Worm (Caenorhabditis elegans): ENCODE data around the gene F54D5.3.

The F54D5.3 gene

DNA sequence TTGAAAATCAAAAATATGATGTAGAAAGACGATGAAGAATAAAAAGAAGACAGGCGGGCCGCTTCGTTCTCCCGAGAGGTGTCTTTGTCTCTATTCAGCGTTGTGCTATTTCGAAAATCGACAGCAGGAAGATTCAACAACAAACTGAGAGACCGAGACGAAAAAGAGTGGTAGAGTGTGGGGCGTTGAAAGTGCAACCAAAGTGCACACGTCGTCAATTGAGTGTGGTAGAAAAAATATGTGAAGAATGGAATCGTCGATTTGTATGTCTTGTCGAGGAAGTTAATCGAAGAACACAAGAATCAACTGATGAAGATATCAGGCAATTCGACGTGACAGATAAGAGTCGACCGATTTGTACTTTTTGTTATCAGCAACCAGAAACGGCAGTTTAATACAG, 47.6 kb downstream of the F54D5.3 start (continued):
- TF ChIP-seq hlh-4 (tag; optimal IDR thresholded peaks at IDR 0.05) (no peak), alr-1 (tag; optimal IDR thresholded peaks at IDR 0.05; ENCODE audit: borderline replicate concordance) (no peak), fkh-8 (tag; optimal IDR thresholded peaks at IDR 0.05) (no peak), pax-3 (tag; optimal IDR thresholded peaks at IDR 0.05) (no peak), lir-3 (tag; optimal IDR thresholded peaks at IDR 0.05; ENCODE audit: poor library complexity) (no peak), isw-1 (GFP tag; IDR thresholded peaks at IDR 0.05) (no peak), ceh-82 (tag; optimal IDR thresholded peaks at IDR 0.05) (peak in 1 of 3 experiments; percentile 32), aha-1 (tag; optimal IDR thresholded peaks at IDR 0.05) (no peak), vab-15 (tag; optimal IDR thresholded peaks at IDR 0.05) (no peak), Y116A8C.19 (tag; optimal IDR thresholded peaks at IDR 0.05; ENCODE audit: borderline replicate concordance) (no peak), blmp-1 (tag; optimal IDR thresholded peaks at IDR 0.05) (peak; percentile 66), lsy-2 (tag; optimal IDR thresholded peaks at IDR 0.05) (peak; percentile 18 to 39), sox-4 (tag; optimal IDR thresholded peaks at IDR 0.05) (no peak), zag-1 (tag; optimal IDR thresholded peaks at IDR 0.05) (no peak), hlh-17 (GFP tag; optimal IDR thresholded peaks at IDR 0.05; ENCODE audit: borderline replicate concordance) (no peak), lin-13 (GFP tag; optimal IDR thresholded peaks at IDR 0.05) (no peak), dsc-1 (tag; optimal IDR thresholded peaks at IDR 0.05) (no peak), hpl-2 (GFP tag; optimal IDR thresholded peaks at IDR 0.05) (no peak), nhr-84 (tag; optimal IDR thresholded peaks at IDR 0.05) (no peak), mep-1 (tag; optimal IDR thresholded peaks at IDR 0.05) (peak; percentile 68), fos-1 (tag; optimal IDR thresholded peaks at IDR 0.05) (no peak), C04F5.9 (tag; optimal IDR thresholded peaks at IDR 0.05) (no peak), efl-1 (optimal IDR thresholded peaks at IDR 0.05) (peak; percentile 20 to 47), efl-1 (GFP tag; optimal IDR thresholded peaks at IDR 0.05 in 1 of 2) (peak in 1 of 2 experiments; percentile 88), lin-15B (tag; optimal IDR thresholded peaks at IDR 0.05) (no peak), rnt-1 (tag; optimal IDR thresholded peaks at IDR 0.05) (peak; percentile 7), nhr-12 (tag; optimal IDR thresholded peaks at IDR 0.05) (no peak), efl-3 (GFP tag; optimal IDR thresholded peaks at IDR 0.05) (no peak), elt-3 (tag; optimal IDR thresholded peaks at IDR 0.05) (peak in 5 of 6 experiments; percentile 16 to 63 (median 55)), nhr-20 (tag; optimal IDR thresholded peaks at IDR 0.05) (peak; percentile 63), nhr-28 (tag; optimal IDR thresholded peaks at IDR 0.05) (no peak), nhr-90 (tag; optimal IDR thresholded peaks at IDR 0.05; ENCODE audit: poor library complexity) (peak; percentile 24), tlp-1 (tag; optimal IDR thresholded peaks at IDR 0.05) (no peak), mab-9 (GFP tag; IDR thresholded peaks at IDR 0.05) (no peak), ces-1 (GFP tag; optimal IDR thresholded peaks at IDR 0.05) (no peak), mdl-1 (tag; optimal IDR thresholded peaks at IDR 0.05) (peak in 1 of 2 experiments; percentile 47), egl-13 (tag; optimal IDR thresholded peaks at IDR 0.05) (no peak), ztf-4 (tag; optimal IDR thresholded peaks at IDR 0.05) (no peak), ceh-90 (tag; optimal IDR thresholded peaks at IDR 0.05) (no peak), zip-4 (GFP tag; optimal IDR thresholded peaks at IDR 0.05) (no peak), ceh-63 (GFP tag; optimal IDR thresholded peaks at IDR 0.05) (no peak), nhr-11 (tag; optimal IDR thresholded peaks at IDR 0.05) (no peak), unc-86 (tag; optimal IDR thresholded peaks at IDR 0.05) (no peak), ama-1 (optimal IDR thresholded peaks at IDR 0.05) (no peak), dpl-1 (GFP tag; optimal IDR thresholded peaks at IDR 0.05) (no peak), ceh-88 (GFP tag; IDR thresholded peaks at IDR 0.05) (no peak), lin-39 (tag; optimal IDR thresholded peaks at IDR 0.05) (no peak), unc-98 (GFP tag; IDR thresholded peaks at IDR 0.05) (no peak), fkh-4 (tag; optimal IDR thresholded peaks at IDR 0.05; ENCODE audit: borderline replicate concordance) (no peak), snu-23 (GFP tag; optimal IDR thresholded peaks at IDR 0.05) (peak; percentile 56), xbp-1 (tag; optimal IDR thresholded peaks at IDR 0.05) (peak; percentile 11), jun-1 (tag; optimal IDR thresholded peaks at IDR 0.05) (peak; percentile 19), ztf-11 (tag; optimal IDR thresholded peaks at IDR 0.05) (no peak), nhr-85 (tag) (peak; percentile 87)
